Fruit fly (Drosophila melanogaster): ENCODE results near the gene CG9782.

Gene CG9782

dm6 chrX:16582145-16582544, 39.2 kb downstream of the CG9782 start:
- TF ChIP-seq Hr83 (GFP tag; optimal IDR thresholded peaks at IDR 0.05; ENCODE audit: poor library complexity, severe bottlenecking) (peak; percentile 37), lola (GFP tag; optimal IDR thresholded peaks at IDR 0.05) (no peak)

DNA sequence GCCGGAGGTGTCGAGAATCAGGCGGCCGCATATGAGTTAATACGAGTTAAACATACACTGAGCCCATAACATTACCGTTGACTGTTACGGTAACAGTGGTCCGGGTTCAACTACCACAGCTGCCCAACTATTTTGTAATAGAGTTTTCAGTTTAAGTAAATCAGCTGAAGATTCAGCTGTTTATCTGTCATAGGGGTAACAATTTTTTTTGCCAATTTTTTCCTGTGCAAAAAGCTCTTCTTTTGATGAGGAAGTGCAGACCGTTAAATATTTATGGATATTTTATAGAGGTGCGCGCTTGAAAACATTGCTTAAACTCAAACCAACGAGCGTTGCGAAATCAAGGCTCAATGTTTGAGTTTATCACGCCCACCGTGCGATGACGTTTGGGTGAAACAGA, 39.7 kb downstream of the CG9782 start:
- no peak for TF ChIP-seq Mio (GFP tag; optimal IDR thresholded peaks at IDR 0.05)
- TF ChIP-seq h (GFP tag; optimal IDR thresholded peaks at IDR 0.05), result no peak
- peak; percentile 1 for TF ChIP-seq ey (GFP tag; optimal IDR thresholded peaks at IDR 0.05)
- TF ChIP-seq usp (GFP tag; optimal IDR thresholded peaks at IDR 0.05), result no peak
- TF ChIP-seq brk (GFP tag; optimal IDR thresholded peaks at IDR 0.05), result no peak
- no peak for TF ChIP-seq dmrt93B (GFP tag; optimal IDR thresholded peaks at IDR 0.05)
- TF ChIP-seq GATAd (GFP tag; optimal IDR thresholded peaks at IDR 0.05), result no peak
- no peak for TF ChIP-seq N (GFP tag; optimal IDR thresholded peaks at IDR 0.05)

- TF ChIP-seq fru (GFP tag; optimal IDR thresholded peaks at IDR 0.05) (peak; percentile 20), Sp1 (GFP tag; optimal IDR thresholded peaks at IDR 0.05) (peak; percentile 25), sage (GFP tag; optimal IDR thresholded peaks at IDR 0.05) (no peak), sv (GFP tag; optimal IDR thresholded peaks at IDR 0.05) (peak; percentile 15), HLH106 (tag; optimal IDR thresholded peaks at IDR 0.05) (peak; percentile 26), foxo (GFP tag; optimal IDR thresholded peaks at IDR 0.05) (peak in 1 of 2 experiments; percentile 15)
These were observed 41.4 kb downstream of the CG9782 start for dm6 chrX:16579978-16580377.

DNA sequence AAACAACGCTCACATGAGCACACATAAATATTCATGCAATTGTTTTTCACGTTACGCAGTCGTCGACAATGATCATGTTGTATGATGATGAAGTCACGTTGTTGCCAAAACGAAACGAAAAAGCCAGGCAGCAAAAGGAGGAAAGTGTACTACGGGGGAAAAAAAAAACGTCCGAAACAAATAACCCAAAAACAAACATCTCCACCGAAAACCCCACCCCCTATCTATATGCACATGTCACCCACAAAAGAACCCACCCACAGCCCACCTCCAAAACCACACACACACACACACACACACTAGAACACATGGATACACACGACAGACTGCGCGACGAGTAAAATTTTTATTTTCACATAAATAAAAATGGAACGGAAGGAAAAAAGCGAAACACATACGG, 46.3 kb downstream of the CG9782 start:
- peak; percentile 93 for TF ChIP-seq Dfd (GFP tag; optimal IDR thresholded peaks at IDR 0.05)
- no peak for TF ChIP-seq Hnf4 (GFP tag; optimal IDR thresholded peaks at IDR 0.05)

DNA sequence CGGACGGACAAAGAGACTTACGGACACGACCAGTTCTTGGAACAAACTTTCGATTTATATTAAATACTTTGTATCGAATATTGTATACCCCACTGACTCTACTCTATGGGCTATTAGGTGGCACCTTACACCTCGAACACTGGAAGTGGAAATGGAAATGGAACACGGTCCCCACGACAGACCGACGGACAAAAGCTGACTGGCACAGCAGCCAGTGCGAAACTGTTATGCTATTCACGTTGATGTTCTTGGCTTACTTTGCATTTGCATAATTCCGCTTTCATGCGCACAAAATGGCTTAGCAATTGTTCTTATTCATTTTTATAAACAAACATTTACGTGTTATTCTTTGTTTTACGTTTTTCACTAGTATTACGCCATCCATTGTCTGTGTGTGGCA, 47.3 kb downstream of the CG9782 start:
- no peak for TF ChIP-seq HLH106 (tag; optimal IDR thresholded peaks at IDR 0.05)
- TF ChIP-seq Myc (optimal IDR thresholded peaks at IDR 0.05), result no peak
- no peak for TF ChIP-seq Dif (GFP tag; optimal IDR thresholded peaks at IDR 0.05; ENCODE audit: partially characterized antibody)
- no peak for TF ChIP-seq psq (GFP tag; optimal IDR thresholded peaks at IDR 0.05)
- no peak for TF ChIP-seq br (GFP tag; optimal IDR thresholded peaks at IDR 0.05)
- no peak for TF ChIP-seq tai (GFP tag; optimal IDR thresholded peaks at IDR 0.05)
- TF ChIP-seq Hr78 (GFP tag; optimal IDR thresholded peaks at IDR 0.05), result no peak
- no peak for TF ChIP-seq Abd-B (GFP tag; optimal IDR thresholded peaks at IDR 0.05)
- TF ChIP-seq sv (GFP tag; optimal IDR thresholded peaks at IDR 0.05), result no peak
- TF ChIP-seq dl (GFP tag; optimal IDR thresholded peaks at IDR 0.05; ENCODE audit: insufficient read depth in 1 of 2, partially characterized antibody in 2 of 2), result no peak
- TF ChIP-seq lola (GFP tag; optimal IDR thresholded peaks at IDR 0.05), result no peak
- TF ChIP-seq Sp1 (GFP tag; optimal IDR thresholded peaks at IDR 0.05), result no peak
- TF ChIP-seq woc (GFP tag; optimal IDR thresholded peaks at IDR 0.05), result no peak
- no peak for TF ChIP-seq dmrt93B (GFP tag; optimal IDR thresholded peaks at IDR 0.05)
- TF ChIP-seq GATAd (GFP tag; optimal IDR thresholded peaks at IDR 0.05), result no peak
- TF ChIP-seq OdsH (GFP tag; optimal IDR thresholded peaks at IDR 0.05), result no peak
- TF ChIP-seq dsf (GFP tag; optimal IDR thresholded peaks at IDR 0.05; ENCODE audit: borderline replicate concordance), result no peak
- TF ChIP-seq CG9705 (GFP tag; optimal IDR thresholded peaks at IDR 0.05), result no peak

DNA sequence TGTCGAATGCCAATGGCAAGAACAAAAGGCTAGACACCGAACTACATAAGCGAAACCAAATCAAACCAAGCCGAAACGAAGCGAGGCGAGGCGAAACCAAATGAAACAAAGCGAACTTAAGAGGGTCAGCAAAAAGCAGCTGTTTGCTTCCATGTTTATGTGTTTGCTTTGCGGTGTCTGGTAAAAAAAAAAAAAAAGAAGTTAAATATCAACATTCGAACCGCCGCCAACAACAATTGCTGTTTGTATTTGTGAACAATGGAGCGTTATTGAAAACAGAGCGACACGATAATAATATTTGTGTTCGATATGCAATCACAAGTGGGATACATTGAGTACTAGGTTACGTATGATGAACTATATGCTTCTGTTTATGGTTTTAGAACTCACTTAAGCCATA, 47.7 kb downstream of the CG9782 start:
- TF ChIP-seq dl (GFP tag; optimal IDR thresholded peaks at IDR 0.05; ENCODE audit: insufficient read depth in 1 of 2, partially characterized antibody in 2 of 2), result no peak
- TF ChIP-seq fru (GFP tag; optimal IDR thresholded peaks at IDR 0.05), result peak; percentile 26
- no peak for TF ChIP-seq psq (GFP tag; optimal IDR thresholded peaks at IDR 0.05)
- TF ChIP-seq rgr (GFP tag; optimal IDR thresholded peaks at IDR 0.05), result peak; percentile 55
- no peak for TF ChIP-seq Hr78 (GFP tag; optimal IDR thresholded peaks at IDR 0.05)
- TF ChIP-seq Hr83 (GFP tag; optimal IDR thresholded peaks at IDR 0.05; ENCODE audit: poor library complexity, severe bottlenecking), result no peak
- peak; percentile 50 for TF ChIP-seq OdsH (GFP tag; optimal IDR thresholded peaks at IDR 0.05)
- TF ChIP-seq Jra (GFP tag; optimal IDR thresholded peaks at IDR 0.05), result peak; percentile 9
- TF ChIP-seq lola (GFP tag; optimal IDR thresholded peaks at IDR 0.05), result no peak
- no peak for TF ChIP-seq sage (GFP tag; optimal IDR thresholded peaks at IDR 0.05)
- TF ChIP-seq br (GFP tag; optimal IDR thresholded peaks at IDR 0.05), result peak; percentile 14
- peak; percentile 29 for TF ChIP-seq h (GFP tag; optimal IDR thresholded peaks at IDR 0.05)
- peak in 1 of 2 experiments; percentile 46 for TF ChIP-seq foxo (GFP tag; optimal IDR thresholded peaks at IDR 0.05)
- TF ChIP-seq Hnf4 (GFP tag; optimal IDR thresholded peaks at IDR 0.05), result peak; percentile 23
